Worm (Caenorhabditis elegans) whole organism, young adult: ENCODE measurements around the gene ZK228.3.

Source experiments
- B0019.2 ChIP-seq: fragments of 200-800 bp; sonication (Bioruptor generic); conservative IDR thresholded peaks from 2 replicates; pipeline ENCODE4 v1.3.6; 2022; ENCODE audit warnings: missing genetic modification reagents, missing genetic modification characterization, missing compliant biosample characterization
- B0261.1 ChIP-seq: sonication (generic microtip); optimal IDR thresholded peaks from 2 replicates; lab custom pipeline; 2016; ENCODE audit warnings: mild to moderate bottlenecking, missing genetic modification characterization, moderate library complexity, missing compliant biosample characterization
- C06A6.2 ChIP-seq: fragments of 200-800 bp; sonication (Bioruptor generic); conservative IDR thresholded peaks from 2 replicates; pipeline ENCODE4 v1.3.6; 2022; ENCODE audit warnings: missing genetic modification characterization, missing compliant biosample characterization
- C17E4.6 ChIP-seq: fragments of 200-800 bp; sonication (Bioruptor generic); IDR thresholded peaks from 2 replicates; pipeline ENCODE4 v1.3.6; 2022; ENCODE audit warnings: missing genetic modification reagents, missing genetic modification characterization, missing compliant biosample characterization
- D2030.7 ChIP-seq: fragments of 200-800 bp; sonication (Bioruptor generic); IDR thresholded peaks from 2 replicates; pipeline ENCODE4 v1.3.6; 2022; ENCODE audit warnings: missing genetic modification reagents, missing genetic modification characterization, missing compliant biosample characterization
- F23B12.7 ChIP-seq: sonication (generic microtip); optimal IDR thresholded peaks from 2 replicates; lab custom pipeline; 2017; ENCODE audit warnings: missing genetic modification characterization, mild to moderate bottlenecking, missing compliant biosample characterization, antibody characterized with exemption, moderate library complexity; ENCODE audit not compliant: insufficient read depth
- F57A8.1 ChIP-seq: fragments of 200-800 bp; sonication (Bioruptor generic); optimal IDR thresholded peaks from 2 replicates; lab custom pipeline; 2018; ENCODE audit warnings: mild to moderate bottlenecking, missing genetic modification characterization, moderate library complexity, missing compliant biosample characterization
- K12H6.12 ChIP-seq: fragments of 200-800 bp; sonication (Bioruptor generic); optimal IDR thresholded peaks from 2 replicates; lab custom pipeline; 2018; ENCODE audit warnings: mild to moderate bottlenecking, missing genetic modification characterization, missing compliant biosample characterization
- T07F8.4 ChIP-seq: sonication (generic microtip); optimal IDR thresholded peaks from 2 replicates; lab custom pipeline; 2016; ENCODE audit warnings: mild to moderate bottlenecking, missing genetic modification characterization, moderate library complexity, missing compliant biosample characterization
- Y53F4B.3 ChIP-seq: fragments of 200-800 bp; sonication (Bioruptor generic); IDR thresholded peaks from 2 replicates; pipeline ENCODE4 v1.3.6; 2022; ENCODE audit warnings: missing genetic modification reagents, missing genetic modification characterization, missing compliant biosample characterization
- Y79H2A.3 ChIP-seq: fragments of 200-800 bp; sonication (Bioruptor generic); conservative IDR thresholded peaks from 2 replicates; pipeline ENCODE4 v1.3.6; 2022; ENCODE audit warnings: missing genetic modification reagents, missing genetic modification characterization, missing compliant biosample characterization
- bed-1 ChIP-seq: fragments of 200-800 bp; sonication (Bioruptor generic); IDR thresholded peaks from 2 replicates; pipeline ENCODE4 v1.3.6; 2022; ENCODE audit warnings: missing genetic modification reagents, missing genetic modification characterization, missing compliant biosample characterization
- ceh-79 ChIP-seq: sonication (generic microtip); optimal IDR thresholded peaks from 2 replicates; lab custom pipeline; 2017; ENCODE audit warnings: mild to moderate bottlenecking, missing genetic modification characterization, missing compliant biosample characterization
- dox-1 ChIP-seq: fragments of 200-800 bp; sonication (Bioruptor generic); IDR thresholded peaks from 2 replicates; pipeline ENCODE4 v1.3.6; 2022; ENCODE audit warnings: missing genetic modification reagents, missing genetic modification characterization, missing compliant biosample characterization
- dpff-1 ChIP-seq: sonication (generic microtip); optimal IDR thresholded peaks from 2 replicates; lab custom pipeline; 2017; ENCODE audit warnings: mild to moderate bottlenecking, missing genetic modification characterization, missing compliant biosample characterization
- efl-1 ChIP-seq: fragments of 150-350 bp; optimal IDR thresholded peaks from 2 replicates; lab custom pipeline; 2014; ENCODE audit warnings: missing biosample characterization, missing genetic modification reagents, missing genetic modification characterization
- ets-4 ChIP-seq: fragments of 200-800 bp; sonication (Bioruptor generic); optimal IDR thresholded peaks from 2 replicates; lab custom pipeline; 2018; ENCODE audit warnings: mild to moderate bottlenecking, missing genetic modification characterization, missing compliant biosample characterization
- fkh-3 ChIP-seq: sonication (generic microtip); optimal IDR thresholded peaks from 2 replicates; lab custom pipeline; 2016; ENCODE audit warnings: mild to moderate bottlenecking, missing genetic modification characterization, missing compliant biosample characterization
- him-1 ChIP-seq: sonication (generic microtip); optimal IDR thresholded peaks from 2 replicates; lab custom pipeline; 2016; ENCODE audit warnings: missing genotype, missing genetic modification reagents, missing genetic modification characterization, missing compliant biosample characterization
- hmg-1.2 ChIP-seq: fragments of 200-800 bp; sonication (Bioruptor generic); IDR thresholded peaks from 2 replicates; pipeline ENCODE4 v1.3.6; 2022; ENCODE audit warnings: missing genetic modification reagents, missing genetic modification characterization, missing compliant biosample characterization
- hsf-1 ChIP-seq: fragments of 200-800 bp; sonication (Bioruptor generic); IDR thresholded peaks from 2 replicates; pipeline ENCODE4 v1.3.6; 2022; ENCODE audit warnings: missing genetic modification reagents, missing genetic modification characterization, missing compliant biosample characterization
- let-607 ChIP-seq, 2 experiments: fragments of 200-800 bp in 1 of 2; sonication (Bioruptor generic) in 1 of 2; sonication (generic microtip) in 1 of 2; optimal IDR thresholded peaks; 2 replicates each; lab custom pipeline; 2016 to 2018; ENCODE audit warnings: mild to moderate bottlenecking in 2 of 2, missing compliant biosample characterization in 2 of 2, missing genetic modification characterization in 2 of 2, moderate library complexity in 2 of 2, missing genotype in 1 of 2
- lsl-1 ChIP-seq: fragments of 200-800 bp; sonication (Bioruptor generic); optimal IDR thresholded peaks from 2 replicates; lab custom pipeline; 2018; ENCODE audit warnings: mild to moderate bottlenecking, missing genetic modification characterization, moderate library complexity, missing compliant biosample characterization
- madf-8 ChIP-seq: fragments of 200-800 bp; sonication (Bioruptor generic); conservative IDR thresholded peaks from 2 replicates; pipeline ENCODE4 v1.3.6; 2022; ENCODE audit warnings: missing genetic modification reagents, missing genetic modification characterization, missing compliant biosample characterization
- mes-4 ChIP-seq: sonication (generic microtip); optimal IDR thresholded peaks from 2 replicates; lab custom pipeline; 2016; ENCODE audit warnings: missing genotype, missing genetic modification characterization, missing compliant biosample characterization
- nfya-1 ChIP-seq: sonication (generic microtip); optimal IDR thresholded peaks from 2 replicates; lab custom pipeline; 2017; ENCODE audit warnings: antibody characterized with exemption, missing compliant biosample characterization, missing genetic modification characterization, borderline replicate concordance; ENCODE audit not compliant: insufficient read depth
- nhr-120 ChIP-seq: fragments of 200-800 bp; sonication (Bioruptor generic); IDR thresholded peaks from 2 replicates; pipeline ENCODE4 v1.3.6; 2022; ENCODE audit warnings: missing genetic modification characterization, missing compliant biosample characterization
- nhr-80 ChIP-seq: sonication (generic microtip); optimal IDR thresholded peaks from 2 replicates; lab custom pipeline; 2016; ENCODE audit warnings: missing genetic modification characterization, missing compliant biosample characterization
- pbrm-1 ChIP-seq: fragments of 200-800 bp; sonication (Bioruptor generic); IDR thresholded peaks from 2 replicates; pipeline ENCODE4 v1.3.6; 2022; ENCODE audit warnings: missing genetic modification reagents, missing genetic modification characterization, missing compliant biosample characterization
- rpc-1 ChIP-seq, 2 experiments: fragments of 150-350 bp in 1 of 2; sonication (generic microtip) in 1 of 2; optimal IDR thresholded peaks; 2 replicates each; lab custom pipeline; 2014 to 2018; ENCODE audit warnings: missing biosample characterization in 1 of 2, missing genetic modification characterization in 1 of 2, missing genetic modification reagents in 1 of 2, missing genotype in 1 of 2
- snpc-1.1 ChIP-seq: sonication (generic microtip); optimal IDR thresholded peaks from 2 replicates; lab custom pipeline; 2017; ENCODE audit warnings: missing genetic modification characterization, mild to moderate bottlenecking, missing compliant biosample characterization, antibody characterized with exemption, moderate library complexity, missing genotype, missing genetic modification reagents; ENCODE audit not compliant: insufficient read depth
- somi-1 ChIP-seq: fragments of 200-800 bp; sonication (Bioruptor generic); optimal IDR thresholded peaks from 2 replicates; lab custom pipeline; 2018; ENCODE audit warnings: mild to moderate bottlenecking, missing genetic modification characterization, missing compliant biosample characterization
- zfh-2 ChIP-seq: fragments of 200-800 bp; sonication (Bioruptor generic); conservative IDR thresholded peaks from 2 replicates; pipeline ENCODE4 v1.3.6; 2022; ENCODE audit warnings: missing genetic modification reagents, missing genetic modification characterization, missing compliant biosample characterization

Gene ZK228.3

DNA sequence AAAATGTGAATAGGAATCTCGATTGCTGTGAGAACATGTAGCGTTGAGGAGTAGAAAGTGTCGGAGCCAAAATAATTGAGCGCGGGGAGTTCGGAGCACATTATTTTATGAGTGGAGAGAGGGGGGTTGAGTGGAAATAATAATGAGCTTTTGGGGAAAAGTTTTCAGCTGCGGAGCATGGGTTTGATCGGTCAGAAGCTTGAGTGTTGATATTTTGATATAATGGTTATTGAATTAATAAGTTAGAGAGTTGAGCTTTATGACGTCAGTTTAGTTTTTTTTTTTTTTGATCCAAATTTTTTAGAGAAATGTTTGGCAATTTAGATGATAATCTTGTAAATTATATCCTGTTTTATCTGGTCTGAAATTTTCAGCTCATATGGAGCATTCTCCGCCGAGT is 19.2 kb upstream of the ZK228.3 start, which contains the start of gene srh-178:
Gene srh-178 (minus strand): TSS at position 101 of the 400 bp plus-strand sequence.
- TF ChIP-seq C06A6.2 (GFP tag; lab: Robert Waterston, UW), result no peak
- no peak for TF ChIP-seq zfh-2 (GFP tag; lab: Robert Waterston, UW)
- TF ChIP-seq, all 124 proteins: peak for 0

DNA sequence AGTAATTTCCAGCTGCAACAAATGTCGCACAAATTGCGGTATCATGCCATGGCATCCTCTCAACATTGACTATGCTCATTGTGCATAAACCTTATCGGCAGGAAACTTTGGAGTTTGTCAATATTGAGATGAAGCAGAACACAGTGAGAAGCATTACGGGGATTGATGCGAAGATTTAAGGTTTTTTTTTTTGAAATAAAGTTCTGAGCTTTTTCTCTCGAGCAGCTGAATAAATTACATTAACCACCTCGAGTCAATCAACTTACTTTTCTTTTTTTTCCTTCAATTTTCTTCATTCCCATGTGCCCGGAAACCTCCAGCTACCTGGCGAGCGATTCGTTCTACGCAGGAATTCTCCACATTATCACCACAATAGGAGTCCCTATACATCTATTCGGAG is 15.0 kb upstream of the ZK228.3 start, which contains the start of gene srh-179:
Gene srh-179 (plus strand): TSS at position 301 of the 400 bp plus-strand sequence.
- TF ChIP-seq efl-1 (GFP tag; lab: Kevin White, UChicago), result no peak
- no peak for TF ChIP-seq madf-8
- no peak for TF ChIP-seq fkh-3 (tag; lab: Kevin White, UChicago)
- no peak for TF ChIP-seq hmg-1.2 (GFP tag; lab: Robert Waterston, UW)
- no peak for TF ChIP-seq Y79H2A.3
- TF ChIP-seq dox-1 (GFP tag; lab: Robert Waterston, UW), result no peak
- TF ChIP-seq nhr-120 (GFP tag; lab: Robert Waterston, UW), result no peak
- TF ChIP-seq K12H6.12, result no peak
- no peak for TF ChIP-seq rpc-1 (optimal IDR thresholded peaks at IDR 0.05; lab: Kevin White, UChicago)
- TF ChIP-seq rpc-1 (tag; optimal IDR thresholded peaks at IDR 0.05; lab: Kevin White, UChicago), result no peak
- no peak for TF ChIP-seq F57A8.1
- no peak for TF ChIP-seq bed-1
- TF ChIP-seq Y53F4B.3 (GFP tag; lab: Robert Waterston, UW), result no peak

DNA sequence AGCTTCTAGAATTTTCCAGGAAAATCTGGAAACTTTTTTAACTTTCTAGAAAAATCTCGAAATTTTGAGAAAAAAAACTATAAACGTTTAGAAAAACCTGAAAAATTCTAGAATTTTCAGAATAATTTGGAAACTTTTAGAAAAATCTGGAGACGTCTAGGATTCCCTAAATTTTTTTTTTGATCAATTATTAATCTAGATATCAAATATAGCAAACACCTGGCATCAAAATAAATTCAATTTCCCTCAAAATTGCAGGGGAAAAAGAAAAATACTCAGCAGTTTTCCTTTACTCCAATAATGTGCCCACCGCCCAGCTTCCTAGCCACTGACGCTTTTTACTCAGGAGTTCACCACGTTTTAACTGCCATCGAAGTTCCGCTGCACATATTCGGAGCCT is 13.2 kb upstream of the ZK228.3 start, which contains the start of gene srh-181:
Gene srh-181 (plus strand): TSS at position 301 of the 400 bp plus-strand sequence.
- no peak for TF ChIP-seq efl-1 (GFP tag; lab: Kevin White, UChicago)

DNA sequence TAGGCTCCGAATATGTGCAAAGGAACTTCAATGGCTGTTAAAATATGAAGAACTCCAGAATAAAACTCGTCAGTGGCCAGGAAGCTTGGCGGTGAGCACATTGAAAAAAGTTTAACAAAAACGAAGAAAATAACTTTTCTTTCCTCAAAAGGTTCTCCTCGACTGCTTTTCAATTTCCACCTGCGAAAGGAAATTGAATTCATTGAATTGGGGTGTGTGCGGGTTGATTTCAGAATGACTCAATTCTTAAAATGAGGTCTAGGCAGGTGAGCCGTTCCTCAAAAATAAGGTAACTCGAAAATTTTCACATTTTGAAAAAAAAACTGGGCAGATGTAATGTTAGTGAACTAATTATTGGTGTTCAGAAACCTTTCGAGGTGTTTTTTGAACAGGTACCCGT is 12.4 kb upstream of the ZK228.3 start, which contains the start of gene srh-182:
Gene srh-182 (minus strand): TSS at position 101 of the 400 bp plus-strand sequence.
- no peak for TF ChIP-seq F57A8.1
- no peak for TF ChIP-seq F23B12.7 (tag; lab: Kevin White, UChicago)
- no peak for TF ChIP-seq ets-4 (GFP tag; lab: Kevin White, UChicago)
- TF ChIP-seq C17E4.6 (GFP tag; lab: Robert Waterston, UW), result no peak
- TF ChIP-seq, all 124 proteins: peak for 0

DNA sequence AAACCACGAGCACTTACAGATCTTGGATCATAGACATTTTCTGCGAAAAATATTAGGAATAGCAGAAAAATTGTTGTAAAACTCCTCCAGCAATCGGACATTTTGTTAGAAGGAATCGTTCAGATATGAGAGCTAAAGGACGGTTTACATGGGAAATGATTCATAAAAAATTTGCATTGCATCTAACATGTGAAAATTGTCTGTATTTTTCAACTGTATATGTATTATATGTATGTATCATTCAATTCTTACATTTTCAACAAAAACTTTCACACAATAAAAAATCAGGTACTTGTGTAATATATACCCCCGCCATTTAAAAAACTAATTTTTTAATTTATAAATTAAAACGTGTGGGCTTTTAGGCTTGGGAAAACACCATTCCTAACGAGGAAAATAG is 7.0 kb upstream of the ZK228.3 start, which contains the start of gene ZK228.13:
Gene ZK228.13 (minus strand): TSS at position 101 of the 400 bp plus-strand sequence.
- TF ChIP-seq rpc-1 (optimal IDR thresholded peaks at IDR 0.05; lab: Kevin White, UChicago) (no peak), rpc-1 (tag; optimal IDR thresholded peaks at IDR 0.05; lab: Kevin White, UChicago) (no peak), him-1 (tag; lab: Kevin White, UChicago) (no peak), nfya-1 (no peak), pbrm-1 (no peak), hsf-1 (no peak), T07F8.4 (tag; lab: Kevin White, UChicago) (no peak), zfh-2 (GFP tag; lab: Robert Waterston, UW) (no peak), B0261.1 (tag; lab: Kevin White, UChicago) (no peak), D2030.7 (no peak), dpff-1 (tag; lab: Kevin White, UChicago) (no peak), ceh-79 (tag; lab: Kevin White, UChicago) (no peak), nhr-120 (GFP tag; lab: Robert Waterston, UW) (no peak), snpc-1.1 (tag; lab: Kevin White, UChicago) (no peak), somi-1 (GFP tag; lab: Kevin White, UChicago) (no peak), mes-4 (no peak), nhr-80 (tag; lab: Kevin White, UChicago) (no peak), lsl-1 (GFP tag; lab: Kevin White, UChicago) (no peak), let-607 (tag; optimal IDR thresholded peaks at IDR 0.05; lab: Kevin White, UChicago) (no peak), B0019.2 (GFP tag; lab: Robert Waterston, UW) (no peak)
- TF ChIP-seq, all 124 proteins: peak for 0
